Worm (Caenorhabditis elegans): Measurements from ENCODE around the gene W07G1.7.

DNA sequence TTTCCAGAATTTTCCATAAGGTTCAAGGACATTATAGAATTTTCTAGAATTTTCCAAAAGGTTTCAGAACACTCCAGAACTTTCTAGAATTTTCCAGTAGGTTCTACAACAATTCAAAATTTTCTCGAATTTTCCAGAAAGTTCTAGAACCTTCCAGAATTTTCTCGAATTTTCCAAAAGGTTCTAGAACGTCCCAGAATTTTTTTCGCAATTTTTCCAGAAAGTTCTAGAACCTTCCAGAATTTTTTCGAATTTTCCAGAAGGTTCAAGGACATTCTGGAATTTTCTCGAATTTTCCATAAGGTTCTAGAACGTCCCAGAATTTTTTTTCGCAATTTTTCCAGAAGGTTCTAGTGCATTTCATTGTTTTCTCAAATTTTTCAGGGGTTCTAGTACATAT is 11.6 kb upstream of the W07G1.7 start:
- TF ChIP-seq daf-12 (tag; optimal IDR thresholded peaks at IDR 0.05) (no peak), daf-8 (GFP tag; IDR thresholded peaks at IDR 0.05) (no peak), T26A8.4 (GFP tag; IDR thresholded peaks at IDR 0.05) (no peak), mdt-29 (GFP tag; IDR thresholded peaks at IDR 0.05) (no peak), gei-8 (GFP tag; optimal IDR thresholded peaks at IDR 0.05) (no peak), Y105C5A.15 (GFP tag; IDR thresholded peaks at IDR 0.05) (no peak), zag-1 (tag; optimal IDR thresholded peaks at IDR 0.05) (no peak), nhr-77 (tag; optimal IDR thresholded peaks at IDR 0.05) (no peak), dpl-1 (GFP tag; optimal IDR thresholded peaks at IDR 0.05) (no peak)

Measured in whole organism, L4 larva.